Fruit fly (Drosophila melanogaster) whole organism, embryonic: Measurements from ENCODE around the gene CG32225.

ENCODE experiments used
- Atf-2 ChIP-seq: fragments of 200-800 bp; sonication (Bioruptor generic); optimal IDR thresholded peaks from 2 replicates; lab custom pipeline; 2016; ENCODE audit warnings: missing biosample characterization, missing genetic modification characterization
- CG10147 ChIP-seq: fragments of 200-800 bp; sonication (Bioruptor generic); optimal IDR thresholded peaks from 2 replicates; lab custom pipeline; 2019; ENCODE audit warnings: missing biosample characterization, mild to moderate bottlenecking, missing genetic modification characterization, moderate library complexity
- CG10462 ChIP-seq: fragments of 200-800 bp; sonication (Bioruptor generic); optimal IDR thresholded peaks from 2 replicates; lab custom pipeline; 2016; ENCODE audit warnings: missing biosample characterization, missing genetic modification characterization
- CG10565 ChIP-seq: fragments of 200-800 bp; sonication (Bioruptor generic); optimal IDR thresholded peaks from 3 replicates; lab custom pipeline; 2016; ENCODE audit warnings: missing biosample characterization, mild to moderate bottlenecking, missing genetic modification characterization
- CG12744 ChIP-seq: fragments of 200-800 bp; sonication (Bioruptor generic); optimal IDR thresholded peaks from 2 replicates; lab custom pipeline; 2016; ENCODE audit warnings: missing biosample characterization, missing genetic modification characterization
- CG15011 ChIP-seq: fragments of 200-800 bp; sonication (Bioruptor generic); optimal IDR thresholded peaks from 3 replicates; lab custom pipeline; 2018; ENCODE audit warnings: missing biosample characterization, mild to moderate bottlenecking, missing genetic modification characterization
- CG15479 ChIP-seq: fragments of 200-800 bp; sonication (Bioruptor generic); optimal IDR thresholded peaks from 3 replicates; lab custom pipeline; 2019; ENCODE audit warnings: missing biosample characterization, mild to moderate bottlenecking, missing genetic modification characterization, moderate library complexity
- CG16779 ChIP-seq: fragments of 200-800 bp; sonication (Bioruptor generic); IDR thresholded peaks from 2 replicates; pipeline ENCODE4 v1.3.6; 2022; ENCODE audit warnings: missing biosample characterization, missing genetic modification characterization
- CG16863 ChIP-seq: fragments of 200-800 bp; sonication (Bioruptor generic); optimal IDR thresholded peaks from 3 replicates; lab custom pipeline; 2016; ENCODE audit warnings: missing biosample characterization, missing genetic modification characterization
- CG17328 ChIP-seq: fragments of 200-800 bp; sonication (Bioruptor generic); IDR thresholded peaks from 2 replicates; pipeline ENCODE4 v1.3.6; 2022; ENCODE audit warnings: missing biosample characterization, missing genetic modification characterization
- CG18262 ChIP-seq: fragments of 200-800 bp; optimal IDR thresholded peaks from 3 replicates; lab custom pipeline; 2019; ENCODE audit warnings: missing biosample characterization, mild to moderate bottlenecking, missing genetic modification characterization, moderate library complexity
- CG2889 ChIP-seq: fragments of 200-800 bp; sonication (Bioruptor generic); IDR thresholded peaks from 3 replicates; pipeline ENCODE4 v1.3.6; 2022; ENCODE audit warnings: missing biosample characterization, missing genetic modification characterization
- CG30020 ChIP-seq: fragments of 200-800 bp; optimal IDR thresholded peaks from 2 replicates; lab custom pipeline; 2019; ENCODE audit warnings: missing biosample characterization, mild to moderate bottlenecking, missing genetic modification characterization, moderate library complexity
- CG32767 ChIP-seq: fragments of 200-800 bp; sonication (Bioruptor generic); IDR thresholded peaks from 2 replicates; pipeline ENCODE4 v1.3.6; 2022; ENCODE audit warnings: missing biosample characterization, missing genetic modification characterization
- CG33213 ChIP-seq: fragments of 200-800 bp; sonication (Bioruptor generic); optimal IDR thresholded peaks from 3 replicates; lab custom pipeline; 2016; ENCODE audit warnings: missing biosample characterization, missing genetic modification characterization
- CG6813 ChIP-seq: fragments of 200-800 bp; sonication (Bioruptor generic); optimal IDR thresholded peaks from 2 replicates; lab custom pipeline; 2017; ENCODE audit warnings: missing biosample characterization, missing genetic modification characterization, mild to moderate bottlenecking, moderate library complexity, missing genetic modification reagents
- CG7271 ChIP-seq: fragments of 200-800 bp; sonication (Bioruptor generic); optimal IDR thresholded peaks from 2 replicates; lab custom pipeline; 2018; ENCODE audit warnings: missing biosample characterization, mild to moderate bottlenecking, missing genetic modification characterization, moderate library complexity
- CG8478 ChIP-seq: fragments of >200 bp; optimal IDR thresholded peaks from 2 replicates; lab custom pipeline; 2018
- CG8924 ChIP-seq: fragments of 200-800 bp; optimal IDR thresholded peaks from 3 replicates; lab custom pipeline; 2019; ENCODE audit warnings: missing biosample characterization, mild to moderate bottlenecking, missing genetic modification characterization, moderate library complexity
- CG9215 ChIP-seq: fragments of 200-800 bp; sonication (Bioruptor generic); IDR thresholded peaks from 2 replicates; pipeline ENCODE4 v1.3.6; 2022; ENCODE audit warnings: missing biosample characterization, missing genetic modification characterization
- Chrac-16 ChIP-seq: fragments of 200-800 bp; sonication (Bioruptor generic); optimal IDR thresholded peaks from 3 replicates; lab custom pipeline; 2016; ENCODE audit warnings: missing biosample characterization, missing genetic modification characterization
- Dip3 ChIP-seq: fragments of 200-800 bp; sonication (Bioruptor generic); optimal IDR thresholded peaks from 3 replicates; lab custom pipeline; 2016; ENCODE audit warnings: missing biosample characterization, missing genetic modification characterization
- E2f1 ChIP-seq: fragments of 200-800 bp; sonication (Bioruptor generic); IDR thresholded peaks from 2 replicates; pipeline ENCODE4 v1.3.6; 2022; ENCODE audit warnings: missing biosample characterization, missing genetic modification characterization
- Eip74EF ChIP-seq, 2 experiments: fragments of 200-800 bp in 1 of 2; fragments of >200 bp in 1 of 2; sonication (Bioruptor generic) in 1 of 2; optimal IDR thresholded peaks; 2 replicates each; lab custom pipeline; 2017 to 2019; ENCODE audit warnings: missing biosample characterization in 2 of 2, missing genetic modification characterization in 2 of 2, mild to moderate bottlenecking in 1 of 2, moderate library complexity in 1 of 2
- Gug ChIP-seq: fragments of 200-800 bp; sonication (Bioruptor generic); IDR thresholded peaks from 4 replicates; pipeline ENCODE4 v1.3.6; 2022; ENCODE audit warnings: missing biosample characterization, missing genetic modification characterization
- HLHmδ ChIP-seq: fragments of 200-800 bp; sonication (Bioruptor generic); optimal IDR thresholded peaks from 2 replicates; lab custom pipeline; 2018; ENCODE audit warnings: missing biosample characterization, mild to moderate bottlenecking, missing genetic modification characterization, moderate library complexity
- Lim3 ChIP-seq: fragments of 200-800 bp; sonication (Bioruptor generic); IDR thresholded peaks from 2 replicates; pipeline ENCODE4 v1.3.6; 2022; ENCODE audit warnings: missing biosample characterization, missing genetic modification characterization
- Lpt ChIP-seq: fragments of >200 bp; optimal IDR thresholded peaks from 2 replicates; lab custom pipeline; 2018; ENCODE audit warnings: missing biosample characterization, missing genetic modification characterization
- Oli ChIP-seq: fragments of 200-800 bp; sonication (Bioruptor generic); optimal IDR thresholded peaks from 2 replicates; lab custom pipeline; 2018; ENCODE audit warnings: missing biosample characterization, mild to moderate bottlenecking, missing genetic modification characterization, moderate library complexity
- Xbp1 ChIP-seq: fragments of 200-800 bp; sonication (Bioruptor generic); optimal IDR thresholded peaks from 3 replicates; lab custom pipeline; 2016; ENCODE audit warnings: missing biosample characterization, mild to moderate bottlenecking, missing genetic modification characterization
- al ChIP-seq: fragments of 200-800 bp; sonication (Bioruptor generic); IDR thresholded peaks from 2 replicates; pipeline ENCODE4 v1.3.6; 2022; ENCODE audit warnings: missing biosample characterization, missing genetic modification characterization
- ash1 ChIP-seq: fragments of 200-800 bp; sonication (Bioruptor generic); optimal IDR thresholded peaks from 2 replicates; lab custom pipeline; 2018; ENCODE audit warnings: missing biosample characterization, mild to moderate bottlenecking, missing genetic modification characterization
- caup ChIP-seq: fragments of 200-800 bp; sonication (Bioruptor generic); optimal IDR thresholded peaks from 3 replicates; lab custom pipeline; 2017; ENCODE audit warnings: missing biosample characterization, mild to moderate bottlenecking, missing genetic modification characterization, moderate library complexity; ENCODE audit not compliant: severe bottlenecking
- chn ChIP-seq: fragments of 200-800 bp; sonication (Bioruptor generic); optimal IDR thresholded peaks from 2 replicates; lab custom pipeline; 2016; ENCODE audit warnings: missing biosample characterization, missing genetic modification characterization
- eyg ChIP-seq: fragments of 200-800 bp; sonication (Bioruptor generic); optimal IDR thresholded peaks from 3 replicates; lab custom pipeline; 2016; ENCODE audit warnings: missing biosample characterization, missing genetic modification characterization
- insv ChIP-seq, 2 experiments: fragments of 200-800 bp; sonication (Bioruptor generic); optimal IDR thresholded peaks; 3 replicates each; lab custom pipeline; 2016 to 2018; ENCODE audit warnings: missing biosample characterization in 2 of 2, missing genetic modification characterization in 2 of 2
- lab ChIP-seq: fragments of 200-800 bp; sonication (Bioruptor generic); optimal IDR thresholded peaks from 3 replicates; lab custom pipeline; 2017; ENCODE audit warnings: missing biosample characterization, missing genetic modification characterization, mild to moderate bottlenecking, moderate library complexity, missing genetic modification reagents
- mam ChIP-seq: fragments of 200-800 bp; sonication (Bioruptor generic); optimal IDR thresholded peaks from 3 replicates; lab custom pipeline; 2016; ENCODE audit warnings: missing biosample characterization, missing genetic modification characterization
- mirr ChIP-seq: fragments of 200-800 bp; sonication (Bioruptor generic); optimal IDR thresholded peaks from 3 replicates; lab custom pipeline; 2018; ENCODE audit warnings: missing biosample characterization, mild to moderate bottlenecking, missing genetic modification characterization
- pzg ChIP-seq: fragments of 200-800 bp; sonication (Bioruptor generic); optimal IDR thresholded peaks from 3 replicates; lab custom pipeline; 2018; ENCODE audit warnings: missing biosample characterization, mild to moderate bottlenecking, missing genetic modification characterization, moderate library complexity
- slp2 ChIP-seq: fragments of 200-800 bp; sonication (Bioruptor generic); optimal IDR thresholded peaks from 2 replicates; lab custom pipeline; 2016; ENCODE audit warnings: missing biosample characterization, missing genetic modification characterization
- ssp ChIP-seq: fragments of 200-800 bp; sonication (Bioruptor generic); IDR thresholded peaks from 2 replicates; pipeline ENCODE4 v1.3.6; 2022; ENCODE audit warnings: missing biosample characterization, missing genetic modification characterization
- stwl ChIP-seq: fragments of 200-800 bp; sonication (Bioruptor generic); optimal IDR thresholded peaks from 3 replicates; lab custom pipeline; 2018; ENCODE audit warnings: missing biosample characterization, mild to moderate bottlenecking, missing genetic modification characterization, moderate library complexity
- sug ChIP-seq: fragments of 200-800 bp; optimal IDR thresholded peaks from 2 replicates; lab custom pipeline; 2019; ENCODE audit warnings: missing biosample characterization, mild to moderate bottlenecking, missing genetic modification characterization, moderate library complexity
- wdn ChIP-seq: fragments of 200-800 bp; sonication (Bioruptor generic); IDR thresholded peaks from 2 replicates; pipeline ENCODE4 v1.3.6; 2022; ENCODE audit warnings: missing biosample characterization, missing genetic modification characterization
- z ChIP-seq: fragments of 200-800 bp; sonication (Bioruptor generic); IDR thresholded peaks from 3 replicates; pipeline ENCODE4 v1.3.6; 2022; ENCODE audit warnings: missing biosample characterization, missing genetic modification characterization

The CG32225 gene

DNA sequence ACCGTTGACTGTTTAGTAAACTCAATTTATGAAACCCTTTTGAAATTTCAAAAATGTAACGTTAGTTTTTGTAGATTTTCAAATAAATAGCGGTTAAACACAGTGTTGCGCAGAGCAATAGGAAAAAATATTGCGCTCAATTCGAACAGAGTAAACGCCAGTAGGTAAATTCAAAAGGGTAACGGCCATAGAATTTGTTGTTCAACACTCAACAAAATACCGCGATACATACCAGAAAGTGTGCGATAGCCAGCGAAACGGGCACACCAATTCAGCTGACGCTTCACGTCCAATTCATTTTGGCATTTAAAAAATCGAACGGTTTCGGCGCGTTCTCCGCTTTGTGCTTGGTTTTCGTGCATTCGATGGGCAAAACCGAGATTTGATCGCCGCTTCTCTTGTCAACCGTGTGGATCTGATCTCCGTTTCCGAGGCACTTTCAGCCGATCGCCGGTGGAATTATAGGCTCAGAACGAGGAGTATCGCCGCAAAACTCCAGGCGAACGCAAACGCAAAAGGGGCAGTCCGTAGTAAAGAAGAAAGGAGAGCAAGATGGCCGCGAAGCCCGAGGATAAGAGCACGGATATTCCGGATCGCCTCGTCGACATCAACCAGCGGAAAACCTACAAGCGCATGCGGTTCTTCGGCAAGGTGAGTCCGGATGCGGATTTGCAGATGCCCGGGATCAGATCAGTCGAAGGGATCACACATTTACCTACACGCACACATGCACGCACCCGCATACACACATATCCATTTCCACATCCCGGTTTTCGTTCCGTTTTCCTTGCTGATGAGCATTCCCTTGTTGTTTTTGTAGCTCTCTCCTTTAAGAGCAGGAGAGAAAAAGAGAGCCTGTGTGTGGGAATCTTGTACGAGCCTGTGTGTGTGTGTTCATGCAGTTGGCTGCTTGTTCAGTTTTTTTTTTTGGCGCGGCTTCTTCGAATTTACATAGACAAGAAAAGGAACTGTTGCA, 4.0 kb upstream of the CG32225 start (continued):
- TF ChIP-seq CG16863 (GFP tag; lab: Kevin White, UChicago): peak; percentile 44

DNA sequence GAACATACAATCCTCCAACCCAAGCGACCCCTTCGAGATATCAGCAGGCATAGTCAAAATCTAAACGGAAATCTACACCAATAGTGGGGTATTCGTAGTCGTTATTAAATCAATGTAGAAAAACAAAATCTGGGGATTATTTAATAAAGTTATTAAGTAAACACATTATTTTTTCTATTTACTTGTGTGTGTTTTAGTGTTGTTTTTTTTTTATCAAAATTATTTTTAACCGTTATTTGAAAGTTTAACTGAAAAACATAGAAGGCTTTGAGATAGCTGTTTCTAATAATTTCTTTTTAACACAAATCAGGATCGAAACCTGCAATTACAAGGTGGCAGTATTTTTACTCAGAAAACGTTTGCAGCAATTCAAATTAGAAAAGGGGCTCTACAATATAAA, 3.3 kb upstream of the CG32225 start, which contains the start of gene polo:
polo (plus strand) TSS at position 301 of the 400 bp plus-strand sequence.
- TF ChIP-seq stwl (tag; lab: Kevin White, UChicago) (no peak), al (GFP tag; lab: Robert Waterston, UW) (no peak), ssp (no peak), Atf-2 (no peak), insv (GFP tag; optimal IDR thresholded peaks at IDR 0.05; lab: Kevin White, UChicago) (no peak), CG10565 (GFP tag; lab: Kevin White, UChicago) (no peak), CG15479 (no peak), CG10462 (no peak), Lpt (GFP tag; lab: Kevin White, UChicago) (no peak), CG6813 (no peak), lab (GFP tag; lab: Kevin White, UChicago) (no peak)

dm6 chr3L:20302081-20302630, 3.9 kb downstream of the CG32225 start, which contains the start of gene Pex23:
Gene Pex23 (minus strand): TSS chr3L:20302141.
- peak; percentile 85 for TF ChIP-seq Chrac-16 (GFP tag; lab: Kevin White, UChicago)
- peak; percentile 30 for TF ChIP-seq slp2 (GFP tag; lab: Kevin White, UChicago)
- TF ChIP-seq CG8478 (lab: Kevin White, UChicago): no peak
- TF ChIP-seq Gug (GFP tag; lab: Robert Waterston, UW): peak; percentile 77; the same call in 3 of the 4 replicates
- TF ChIP-seq mirr (GFP tag; lab: Kevin White, UChicago): no peak
- TF ChIP-seq CG16779: 0 out of 2 replicates have a peak, but pooled peaks have one; percentile 41
- peak; percentile 77 for TF ChIP-seq CG17328
- TF ChIP-seq CG7271 (tag; lab: Kevin White, UChicago): peak; percentile 37
- peak; percentile 64 for TF ChIP-seq caup (GFP tag; lab: Kevin White, UChicago)
- TF ChIP-seq z: no peak
- peak; percentile 38; the same call in 1 of the 2 replicates for TF ChIP-seq CG32767 (GFP tag; lab: Robert Waterston, UW)
- TF ChIP-seq pzg (GFP tag; lab: Kevin White, UChicago): peak; percentile 81
- peak; percentile 17 for TF ChIP-seq CG12744 (GFP tag; lab: Kevin White, UChicago)
- TF ChIP-seq CG33213 (GFP tag; lab: Kevin White, UChicago): peak; percentile 76
- peak; percentile 68 for TF ChIP-seq Oli
- TF ChIP-seq wdn: no peak
- TF ChIP-seq CG10147 (GFP tag; lab: Kevin White, UChicago): peak; percentile 79
- no peak for TF ChIP-seq ash1 (GFP tag; lab: Kevin White, UChicago)
- peak; percentile 78; the same call in 2 of the 3 replicates for TF ChIP-seq CG2889 (GFP tag; lab: Robert Waterston, UW)
- TF ChIP-seq mam (GFP tag; lab: Kevin White, UChicago): peak; percentile 87
- TF ChIP-seq Xbp1 (GFP tag; lab: Kevin White, UChicago): peak; percentile 92
- no peak for TF ChIP-seq Eip74EF (GFP tag; optimal IDR thresholded peaks at IDR 0.05; lab: Kevin White, UChicago)
- peak; percentile 73 for TF ChIP-seq CG18262 (tag; lab: Kevin White, UChicago)
- TF ChIP-seq CG30020 (tag; lab: Kevin White, UChicago): peak; percentile 84
- TF ChIP-seq CG15011: no peak
- peak; percentile 83 for TF ChIP-seq chn (GFP tag; lab: Kevin White, UChicago)
- peak; percentile 79 for TF ChIP-seq CG8924 (tag; lab: Kevin White, UChicago)
- peak; percentile 84 for TF ChIP-seq CG9215
- no peak for TF ChIP-seq Lim3 (GFP tag; lab: Robert Waterston, UW)
- TF ChIP-seq sug (tag; lab: Kevin White, UChicago): peak; percentile 88
- peak; percentile 82 for TF ChIP-seq E2f1
- peak; percentile 77 for TF ChIP-seq Dip3 (GFP tag; lab: Kevin White, UChicago)
- TF ChIP-seq eyg (GFP tag; lab: Kevin White, UChicago): no peak
- no peak for TF ChIP-seq HLHmδ (GFP tag; lab: Kevin White, UChicago)
